Worm (Caenorhabditis elegans) whole organism, L3 larva: ENCODE measurements around the gene spe-27.
A peak's percentile ranks its signal among the peaks of the same experiment; 100 is the strongest.

Experiments
- R02D3.7 ChIP-seq: fragments of 150-350 bp; optimal IDR thresholded peaks from 2 replicates; lab custom pipeline; 2014; ENCODE audit warnings: missing biosample characterization, missing genetic modification characterization
- ZK546.5 ChIP-seq: sonication (generic microtip); optimal IDR thresholded peaks from 2 replicates; lab custom pipeline; 2017; ENCODE audit warnings: missing biosample characterization, missing genetic modification characterization
- aly-2 ChIP-seq: fragments of 150-350 bp; optimal IDR thresholded peaks from 2 replicates; lab custom pipeline; 2014; ENCODE audit warnings: missing biosample characterization, missing genetic modification characterization
- ama-1 ChIP-seq: fragments of 150-350 bp; optimal IDR thresholded peaks from 2 replicates; lab custom pipeline; 2018
- ceh-16 ChIP-seq: sonication (generic microtip); optimal IDR thresholded peaks from 2 replicates; lab custom pipeline; 2017; ENCODE audit warnings: missing biosample characterization, missing genetic modification characterization
- ceh-82 ChIP-seq: fragments of 150-350 bp; optimal IDR thresholded peaks from 2 replicates; lab custom pipeline; 2014; ENCODE audit warnings: missing biosample characterization, missing genetic modification characterization
- ceh-9 ChIP-seq: sonication (generic microtip); optimal IDR thresholded peaks from 2 replicates; lab custom pipeline; 2018; ENCODE audit warnings: missing biosample characterization, missing genetic modification characterization
- daf-12 ChIP-seq: fragments of 150-350 bp; optimal IDR thresholded peaks from 2 replicates; lab custom pipeline; 2014; ENCODE audit warnings: missing biosample characterization, missing genetic modification reagents, missing genetic modification characterization
- egl-27 ChIP-seq: sonication (generic microtip); optimal IDR thresholded peaks from 4 replicates; lab custom pipeline; 2017; ENCODE audit warnings: missing biosample characterization, missing genetic modification reagents, missing genetic modification characterization
- egl-5 ChIP-seq: fragments of 150-350 bp; optimal IDR thresholded peaks from 2 replicates; lab custom pipeline; 2017; ENCODE audit warnings: missing biosample characterization, missing genetic modification reagents, missing genetic modification characterization, inconsistent platforms
- elt-1 ChIP-seq: fragments of 150-350 bp; optimal IDR thresholded peaks from 2 replicates; lab custom pipeline; 2014; ENCODE audit warnings: missing biosample characterization, missing genetic modification characterization
- elt-3 ChIP-seq, 3 experiments: fragments of 150-350 bp in 1 of 3; sonication (generic microtip) in 2 of 3; optimal IDR thresholded peaks; 2 replicates in 2 of 3; 4 replicates in 1 of 3; lab custom pipeline; 2014 to 2017; ENCODE audit warnings: missing biosample characterization in 3 of 3, missing genetic modification characterization in 3 of 3
- fkh-10 ChIP-seq: sonication (generic microtip); optimal IDR thresholded peaks from 2 replicates; lab custom pipeline; 2017; ENCODE audit warnings: missing biosample characterization, missing genetic modification reagents, missing genetic modification characterization
- fos-1 ChIP-seq: fragments of 150-350 bp; optimal IDR thresholded peaks from 2 replicates; lab custom pipeline; 2014; ENCODE audit warnings: missing biosample characterization, missing genetic modification characterization
- hmg-11 ChIP-seq: sonication (generic microtip); optimal IDR thresholded peaks from 2 replicates; lab custom pipeline; 2016; ENCODE audit warnings: missing genetic modification characterization, missing compliant biosample characterization
- jun-1 ChIP-seq: fragments of 150-350 bp; optimal IDR thresholded peaks from 2 replicates; lab custom pipeline; 2014; ENCODE audit warnings: missing biosample characterization, missing genetic modification reagents, missing genetic modification characterization
- lin-15B ChIP-seq: fragments of 150-350 bp; optimal IDR thresholded peaks from 2 replicates; lab custom pipeline; 2014; ENCODE audit warnings: missing biosample characterization, missing genetic modification characterization
- lin-39 ChIP-seq: fragments of 150-350 bp; optimal IDR thresholded peaks from 2 replicates; lab custom pipeline; 2018; ENCODE audit warnings: missing biosample characterization, missing genetic modification reagents, missing genetic modification characterization
- mdl-1 ChIP-seq: fragments of 150-350 bp; optimal IDR thresholded peaks from 2 replicates; lab custom pipeline; 2014; ENCODE audit warnings: missing biosample characterization, missing genetic modification characterization
- mml-1 ChIP-seq: fragments of 150-350 bp; sonication (generic microtip); optimal IDR thresholded peaks from 3 replicates; lab custom pipeline; 2014; ENCODE audit warnings: missing biosample characterization, missing genetic modification characterization
- nfya-1 ChIP-seq: sonication (generic microtip); optimal IDR thresholded peaks from 2 replicates; lab custom pipeline; 2017; ENCODE audit warnings: missing genetic modification characterization, mild to moderate bottlenecking, missing compliant biosample characterization, antibody characterized with exemption, moderate library complexity; ENCODE audit not compliant: insufficient read depth
- nhr-11 ChIP-seq: fragments of 150-350 bp; optimal IDR thresholded peaks from 2 replicates; lab custom pipeline; 2014; ENCODE audit warnings: missing biosample characterization, missing genetic modification characterization
- nhr-23 ChIP-seq: fragments of 150-350 bp; optimal IDR thresholded peaks from 2 replicates; lab custom pipeline; 2014; ENCODE audit warnings: missing biosample characterization, missing genetic modification reagents, missing genetic modification characterization
- nhr-237 ChIP-seq: fragments of 150-350 bp; optimal IDR thresholded peaks from 2 replicates; lab custom pipeline; 2014; ENCODE audit warnings: missing biosample characterization, missing genetic modification characterization
- nhr-25 ChIP-seq: sonication (generic microtip); optimal IDR thresholded peaks from 2 replicates; lab custom pipeline; 2017; ENCODE audit warnings: missing biosample characterization, missing genetic modification characterization
- nhr-43 ChIP-seq: sonication (generic microtip); optimal IDR thresholded peaks from 2 replicates; lab custom pipeline; 2016; ENCODE audit warnings: mild to moderate bottlenecking, missing genetic modification characterization, missing compliant biosample characterization; ENCODE audit not compliant: poor library complexity, severe bottlenecking
- nhr-76 ChIP-seq: fragments of 150-350 bp; sonication (generic microtip); optimal IDR thresholded peaks from 5 replicates; lab custom pipeline; 2014; ENCODE audit warnings: missing biosample characterization, missing genetic modification characterization
- nhr-77 ChIP-seq: fragments of 150-350 bp; optimal IDR thresholded peaks from 2 replicates; lab custom pipeline; 2014; ENCODE audit warnings: missing biosample characterization, missing genetic modification characterization
- pha-4 ChIP-seq: fragments of 150-350 bp; optimal IDR thresholded peaks from 2 replicates; lab custom pipeline; 2014; ENCODE audit warnings: missing biosample characterization, missing genetic modification reagents, missing genetic modification characterization
- pqm-1 ChIP-seq: fragments of 150-350 bp; optimal IDR thresholded peaks from 2 replicates; lab custom pipeline; 2017; ENCODE audit warnings: missing biosample characterization, missing genetic modification characterization, inconsistent platforms
- sea-2 ChIP-seq: fragments of 150-350 bp; sonication (generic microtip); optimal IDR thresholded peaks from 4 replicates; lab custom pipeline; 2014; ENCODE audit warnings: missing biosample characterization, missing genetic modification reagents, missing genetic modification characterization
- skn-1 ChIP-seq: fragments of 150-350 bp; optimal IDR thresholded peaks from 2 replicates; lab custom pipeline; 2014; ENCODE audit warnings: missing biosample characterization, missing genetic modification characterization
- snpc-4 ChIP-seq: fragments of 150-350 bp; optimal IDR thresholded peaks from 2 replicates; lab custom pipeline; 2014; ENCODE audit warnings: missing biosample characterization, missing genetic modification characterization
- tbx-2 ChIP-seq: sonication (generic microtip); optimal IDR thresholded peaks from 2 replicates; lab custom pipeline; 2016; ENCODE audit warnings: mild to moderate bottlenecking, missing genetic modification characterization, missing compliant biosample characterization
- unc-39 ChIP-seq: sonication (generic microtip); optimal IDR thresholded peaks from 4 replicates; lab custom pipeline; 2017; ENCODE audit warnings: missing biosample characterization, missing genetic modification characterization
- unc-62 ChIP-seq: fragments of 150-350 bp; sonication (generic microtip); optimal IDR thresholded peaks from 4 replicates; lab custom pipeline; 2014; ENCODE audit warnings: missing biosample characterization, missing genetic modification reagents, missing genetic modification characterization
- ztf-11 ChIP-seq: fragments of 150-350 bp; optimal IDR thresholded peaks from 2 replicates; lab custom pipeline; 2014; ENCODE audit warnings: missing biosample characterization, missing genetic modification characterization

spe-27 gene

DNA sequence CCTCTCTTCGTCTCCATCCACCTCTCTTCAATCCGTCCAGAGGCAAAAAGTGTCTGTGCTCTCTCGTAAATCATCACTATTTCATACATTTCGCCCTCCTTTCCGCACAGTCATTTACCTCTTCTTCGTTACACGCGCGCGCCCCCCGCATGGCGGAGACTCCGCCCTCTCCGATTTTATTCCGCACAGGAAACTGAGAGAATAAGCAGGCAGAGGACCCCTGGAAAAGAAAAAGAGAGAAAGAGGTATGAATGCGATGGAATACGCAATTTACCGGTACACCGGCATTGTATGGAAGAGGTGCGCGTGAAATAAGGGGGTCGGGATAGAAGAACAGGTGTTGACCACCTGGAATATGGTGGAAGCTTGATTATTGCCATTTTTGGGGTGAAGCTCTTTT, 5.0 kb downstream of the spe-27 start:
- no peak for TF ChIP-seq ceh-82
- no peak for TF ChIP-seq jun-1
- no peak for TF ChIP-seq nhr-237 (tag; lab: Kevin White, UChicago)
- no peak for TF ChIP-seq ZK546.5 (tag; lab: Kevin White, UChicago)
- no peak for TF ChIP-seq sea-2 (GFP tag; lab: Kevin White, UChicago)
- TF ChIP-seq lin-15B (tag; lab: Kevin White, UChicago) = no peak
- TF ChIP-seq fkh-10 (GFP tag; lab: Kevin White, UChicago) = no peak
- TF ChIP-seq lin-39 = no peak
- no peak for TF ChIP-seq unc-39 (tag; lab: Kevin White, UChicago)

DNA sequence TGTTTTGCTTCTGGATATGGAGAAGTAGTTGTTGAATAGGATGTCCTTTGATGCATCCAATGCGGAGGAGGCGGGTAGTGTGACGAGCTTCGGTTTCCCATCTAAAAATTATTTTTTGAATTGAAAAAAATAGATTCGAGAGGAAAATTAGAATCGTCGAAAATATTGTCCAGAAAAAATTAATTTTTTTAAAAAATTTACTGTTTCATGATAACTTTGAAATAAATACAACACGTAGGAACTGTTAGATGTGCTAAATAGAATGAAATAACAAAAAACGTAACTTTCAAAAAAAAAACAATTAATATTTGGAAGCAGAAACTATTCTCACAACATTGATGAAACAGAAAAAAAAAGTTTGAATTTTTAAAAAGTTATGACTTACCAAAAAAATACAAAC, 5.8 kb downstream of the spe-27 start, which contains the start of gene C06E7.4:
TSS of gene C06E7.4 (minus strand) at position 101 of the 400 bp plus-strand sequence.
- no peak for TF ChIP-seq ama-1 (lab: Kevin White, UChicago)
- no peak for TF ChIP-seq tbx-2 (tag; lab: Kevin White, UChicago)
- no peak for TF ChIP-seq hmg-11 (tag; lab: Kevin White, UChicago)
- TF ChIP-seq aly-2 (tag; lab: Kevin White, UChicago) = no peak
- no peak for TF ChIP-seq egl-5 (tag; lab: Kevin White, UChicago)
- TF ChIP-seq elt-1 (tag; lab: Kevin White, UChicago) = no peak
- no peak for TF ChIP-seq R02D3.7
- TF ChIP-seq nhr-23 (tag; lab: Kevin White, UChicago) = no peak
- TF ChIP-seq unc-62 (GFP tag; lab: Kevin White, UChicago) = no peak
- no peak for TF ChIP-seq daf-12
- TF ChIP-seq elt-3 (tag; optimal IDR thresholded peaks at IDR 0.05; lab: Kevin White, UChicago) = no peak
- TF ChIP-seq egl-27 (tag; lab: Kevin White, UChicago) = no peak
- TF ChIP-seq nhr-237 (tag; lab: Kevin White, UChicago) = no peak
- no peak for TF ChIP-seq skn-1 (tag; lab: Kevin White, UChicago)
- TF ChIP-seq mdl-1 = no peak
- no peak for TF ChIP-seq ceh-82
- no peak for TF ChIP-seq nhr-76 (tag; lab: Kevin White, UChicago)
- TF ChIP-seq mml-1 (tag; lab: Kevin White, UChicago) = no peak

DNA sequence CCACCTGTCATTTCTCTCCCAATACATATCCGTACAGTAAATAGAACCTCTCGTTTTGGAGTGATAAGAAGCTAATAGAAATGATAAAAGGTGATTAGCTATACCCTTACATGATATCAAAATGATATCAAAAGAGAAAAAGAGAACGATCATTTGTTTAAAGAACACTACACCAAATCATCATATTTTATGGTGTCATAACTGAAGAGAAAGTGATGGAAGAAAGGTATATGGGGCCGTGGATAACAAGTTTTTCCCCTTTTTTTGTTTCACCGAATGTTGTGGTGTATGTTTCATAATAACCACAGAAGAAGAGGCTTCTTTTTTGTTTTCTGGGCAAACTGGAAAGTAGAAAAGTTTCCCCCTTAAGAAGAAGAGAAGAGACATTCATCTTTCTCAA, 7.5 kb downstream of the spe-27 start:
- no peak for TF ChIP-seq nhr-25 (tag; lab: Kevin White, UChicago)
- TF ChIP-seq nhr-23 (tag; lab: Kevin White, UChicago) = peak; percentile 72
- TF ChIP-seq elt-3 (tag; optimal IDR thresholded peaks at IDR 0.05; lab: Kevin White, UChicago) = peak in 1 of 3 experiments; percentile 78
- TF ChIP-seq nhr-43 (tag; lab: Kevin White, UChicago) = peak; percentile 41
- TF ChIP-seq, all 47 proteins: peak for 3

DNA sequence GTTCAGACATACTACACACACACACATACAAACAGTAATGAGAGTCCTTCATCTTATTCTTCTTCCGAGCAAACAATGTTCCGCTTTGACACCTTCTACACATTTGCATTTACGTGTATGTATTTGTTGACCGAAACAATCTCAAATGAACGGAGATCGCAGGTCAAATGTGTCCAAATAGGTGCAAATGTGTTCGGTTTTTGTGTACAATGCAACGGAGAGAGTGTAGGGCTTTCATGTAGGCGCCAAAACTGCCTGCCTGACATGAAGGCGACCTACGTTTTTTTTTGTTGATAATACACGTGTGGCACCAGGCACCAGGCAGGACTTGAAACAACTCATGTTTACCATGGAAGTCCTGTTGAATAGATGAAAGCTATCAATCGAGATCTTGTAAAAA, 8.7 kb downstream of the spe-27 start:
- TF ChIP-seq R02D3.7 = no peak
- TF ChIP-seq jun-1 = no peak
- no peak for TF ChIP-seq lin-15B (tag; lab: Kevin White, UChicago)
- no peak for TF ChIP-seq ceh-9 (tag; lab: Kevin White, UChicago)
- TF ChIP-seq nfya-1 (tag; lab: Kevin White, UChicago) = no peak
- no peak for TF ChIP-seq tbx-2 (tag; lab: Kevin White, UChicago)
- no peak for TF ChIP-seq ceh-16
- TF ChIP-seq fos-1 (tag; lab: Kevin White, UChicago) = no peak
- TF ChIP-seq unc-62 (GFP tag; lab: Kevin White, UChicago) = no peak
- no peak for TF ChIP-seq pha-4
- TF ChIP-seq aly-2 (tag; lab: Kevin White, UChicago) = no peak
- TF ChIP-seq pqm-1 (tag; lab: Kevin White, UChicago) = no peak

DNA sequence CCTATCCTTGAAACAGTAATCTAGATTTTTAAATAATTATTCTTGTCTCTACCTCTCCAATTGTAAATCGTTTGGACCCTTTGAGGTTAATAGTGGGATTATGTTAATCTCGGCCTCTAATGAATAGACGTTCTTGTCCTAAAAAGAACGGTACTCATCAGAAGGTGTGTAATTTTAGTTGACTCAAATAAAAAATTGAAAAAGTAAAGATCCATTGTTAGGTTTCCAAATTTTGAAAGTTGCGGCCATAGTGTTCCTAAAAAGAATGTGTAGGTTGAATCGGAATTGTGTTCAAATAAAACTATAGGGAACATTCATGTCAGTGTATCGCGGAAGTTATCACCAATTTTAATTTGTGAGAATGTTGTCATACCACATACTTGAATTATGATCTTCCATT, 10.1 kb downstream of the spe-27 start:
- no peak for TF ChIP-seq skn-1 (tag; lab: Kevin White, UChicago)
- no peak for TF ChIP-seq nhr-11 (tag; lab: Kevin White, UChicago)
- no peak for TF ChIP-seq mml-1 (tag; lab: Kevin White, UChicago)
- TF ChIP-seq mdl-1 = no peak
- TF ChIP-seq fkh-10 (GFP tag; lab: Kevin White, UChicago) = no peak
- TF ChIP-seq ztf-11 = no peak
- TF ChIP-seq elt-3 (tag; optimal IDR thresholded peaks at IDR 0.05; lab: Kevin White, UChicago) = no peak
- TF ChIP-seq ceh-9 (tag; lab: Kevin White, UChicago) = no peak
- no peak for TF ChIP-seq ceh-16
- no peak for TF ChIP-seq nhr-77
- no peak for TF ChIP-seq ama-1 (lab: Kevin White, UChicago)
- TF ChIP-seq snpc-4 = no peak
- TF ChIP-seq R02D3.7 = no peak
- TF ChIP-seq elt-1 (tag; lab: Kevin White, UChicago) = no peak
